Worm (Caenorhabditis elegans) whole organism, early embryonic: ENCODE results near the gene fbxb-2.
"Not testable (repeated sequence)": the region's sequence is repeated elsewhere in the genome, so short reads cannot be mapped to it uniquely, and the experiment has no call there.

Experiments used
- B0310.2 ChIP-seq: sonication (generic microtip); optimal IDR thresholded peaks from 2 replicates; lab custom pipeline; 2016; ENCODE audit warnings: mild to moderate bottlenecking, missing genetic modification characterization, missing compliant biosample characterization
- F13C5.2 ChIP-seq: sonication (generic microtip); optimal IDR thresholded peaks from 2 replicates; lab custom pipeline; 2017; ENCODE audit warnings: mild to moderate bottlenecking, missing genetic modification characterization, inconsistent platforms, missing compliant biosample characterization
- aly-1 ChIP-seq: sonication (generic microtip); optimal IDR thresholded peaks from 2 replicates; lab custom pipeline; 2016; ENCODE audit warnings: missing genetic modification characterization, missing compliant biosample characterization
- ama-1 ChIP-seq: fragments of 150-350 bp; optimal IDR thresholded peaks from 2 replicates; lab custom pipeline; 2014
- ceh-13 ChIP-seq: fragments of 200-800 bp; sonication (Bioruptor generic); optimal IDR thresholded peaks from 2 replicates; lab custom pipeline; 2018; ENCODE audit warnings: mild to moderate bottlenecking, missing genetic modification characterization, missing compliant biosample characterization
- ceh-36 ChIP-seq: sonication (generic microtip); optimal IDR thresholded peaks from 2 replicates; lab custom pipeline; 2016; ENCODE audit warnings: missing genetic modification characterization, inconsistent platforms, missing compliant biosample characterization
- ets-7 ChIP-seq: sonication (generic microtip); optimal IDR thresholded peaks from 2 replicates; lab custom pipeline; 2016; ENCODE audit warnings: missing genotype, missing genetic modification characterization, missing compliant biosample characterization
- flt-1 ChIP-seq: fragments of 200-800 bp; sonication (Bioruptor generic); IDR thresholded peaks from 2 replicates; pipeline ENCODE4 v1.3.6; 2022; ENCODE audit warnings: missing genetic modification characterization, missing compliant biosample characterization
- hmbx-1 ChIP-seq: sonication (generic microtip); optimal IDR thresholded peaks from 2 replicates; lab custom pipeline; 2016; ENCODE audit warnings: mild to moderate bottlenecking, missing genetic modification characterization, missing compliant biosample characterization
- hmg-4 ChIP-seq: fragments of 200-800 bp; sonication (Bioruptor generic); optimal IDR thresholded peaks from 2 replicates; lab custom pipeline; 2018; ENCODE audit warnings: mild to moderate bottlenecking, missing genetic modification characterization, missing compliant biosample characterization
- hnd-1 ChIP-seq: sonication (generic microtip); optimal IDR thresholded peaks from 2 replicates; lab custom pipeline; 2016; ENCODE audit warnings: missing genetic modification characterization, missing compliant biosample characterization
- pes-1 ChIP-seq: fragments of 200-800 bp; sonication (Bioruptor generic); IDR thresholded peaks from 2 replicates; pipeline ENCODE4 v1.3.6; 2022; ENCODE audit warnings: missing genetic modification reagents, missing genetic modification characterization, missing compliant biosample characterization
- scrt-1 ChIP-seq: fragments of 200-800 bp; sonication (Bioruptor generic); IDR thresholded peaks from 2 replicates; pipeline ENCODE4 v1.3.6; 2022; ENCODE audit warnings: missing genetic modification characterization, missing compliant biosample characterization
- sea-1 ChIP-seq: fragments of 200-800 bp; sonication (Bioruptor generic); conservative IDR thresholded peaks from 2 replicates; pipeline ENCODE4 v1.3.6; 2022; ENCODE audit warnings: missing genetic modification characterization, missing compliant biosample characterization
- tbx-11 ChIP-seq: fragments of 200-800 bp; sonication (Bioruptor generic); IDR thresholded peaks from 2 replicates; pipeline ENCODE4 v1.3.6; 2022; ENCODE audit warnings: missing genetic modification characterization, missing compliant biosample characterization
- tbx-37 ChIP-seq: fragments of 200-800 bp; sonication (Bioruptor generic); conservative IDR thresholded peaks from 2 replicates; pipeline ENCODE4 v1.3.6; 2022; ENCODE audit warnings: missing genetic modification reagents, missing genetic modification characterization, missing compliant biosample characterization
- tra-4 ChIP-seq: sonication (generic microtip); optimal IDR thresholded peaks from 2 replicates; lab custom pipeline; 2017; ENCODE audit warnings: missing genetic modification characterization, missing compliant biosample characterization

Gene fbxb-2

DNA sequence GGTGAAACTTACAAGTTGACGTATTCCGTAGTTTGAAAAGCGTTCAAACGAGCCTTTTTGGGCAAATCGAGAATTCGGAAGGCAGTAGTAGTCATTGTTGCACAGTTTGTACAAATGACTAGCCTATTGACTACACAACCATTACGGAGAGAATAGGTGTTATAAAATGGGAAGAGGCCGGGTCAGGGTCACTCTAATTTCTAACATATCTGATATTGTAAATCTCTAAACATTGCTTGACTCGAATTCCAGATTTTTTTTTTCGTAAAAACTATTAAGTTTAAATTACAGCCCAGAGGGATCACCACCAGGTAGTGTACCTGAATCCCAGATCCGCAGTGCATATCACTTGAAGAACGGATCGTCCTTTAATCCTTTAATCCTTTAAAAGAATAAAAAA lies at the start of gene fbxb-2:
Gene fbxb-2, minus strand, starts transcription at position 101 of the 400 bp plus-strand sequence.
- TF ChIP-seq scrt-1 (GFP tag; lab: Robert Waterston, UW) (no peak), tra-4 (tag; lab: Kevin White, UChicago) (no peak), hmg-4 (GFP tag; lab: Kevin White, UChicago) (no peak), ets-7 (tag; lab: Kevin White, UChicago) (no peak), sea-1 (GFP tag; lab: Robert Waterston, UW) (no peak), tbx-37 (GFP tag; lab: Robert Waterston, UW) (no peak), ceh-36 (tag; lab: Kevin White, UChicago) (peak; percentile 8)

DNA sequence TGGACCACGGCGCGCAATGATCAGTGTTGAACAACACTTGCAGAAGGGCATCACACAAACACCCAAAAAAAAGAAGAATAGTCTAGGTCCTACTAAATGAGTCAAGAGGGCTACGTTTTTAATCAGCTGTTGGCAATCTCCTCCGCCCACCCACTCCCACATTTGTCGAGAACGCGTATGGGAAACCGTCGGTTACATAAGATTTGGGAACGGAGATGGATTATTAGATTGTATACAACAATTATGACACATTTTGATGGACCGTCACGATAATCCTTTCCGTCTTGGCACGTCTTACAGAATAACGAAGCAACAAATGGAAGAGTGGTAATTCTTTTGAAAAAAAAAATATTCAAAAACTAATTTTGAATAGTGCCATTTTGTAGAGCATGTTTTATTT lies 48.8 kb upstream of the fbxb-2 start:
- TF ChIP-seq hmbx-1 (tag; lab: Kevin White, UChicago) (no peak), hmg-4 (GFP tag; lab: Kevin White, UChicago) (no peak), tbx-11 (GFP tag; lab: Robert Waterston, UW) (no peak), aly-1 (tag; lab: Kevin White, UChicago) (no peak), tbx-37 (GFP tag; lab: Robert Waterston, UW) (no peak), scrt-1 (GFP tag; lab: Robert Waterston, UW) (no peak), F13C5.2 (tag; lab: Kevin White, UChicago) (no peak), pes-1 (GFP tag; lab: Robert Waterston, UW) (no peak), ama-1 (lab: Kevin White, UChicago) (no peak), flt-1 (no peak)

DNA sequence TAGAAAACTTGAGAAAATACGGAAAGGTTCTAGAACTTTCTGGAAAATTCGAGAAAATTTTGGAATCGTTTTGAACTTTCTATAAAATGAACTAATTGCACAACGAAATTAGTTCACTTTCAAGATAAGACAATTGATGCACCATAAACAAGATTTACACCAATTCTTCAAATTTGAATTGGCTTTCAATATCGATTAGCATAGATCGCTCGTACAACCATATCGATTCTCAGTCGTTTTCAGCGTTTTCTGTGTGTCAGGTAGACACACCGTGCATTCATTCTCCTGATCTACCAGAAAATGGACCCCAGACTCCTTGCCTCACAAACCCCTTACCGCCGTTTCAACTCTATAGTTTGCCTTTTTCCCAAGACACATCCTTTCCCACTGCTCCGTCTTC lies 45.2 kb upstream of the fbxb-2 start, which contains the start of gene fbxb-117:
Gene fbxb-117, plus strand, starts transcription at position 301 of the 400 bp plus-strand sequence.
- TF ChIP-seq ceh-36 (tag; lab: Kevin White, UChicago) = no peak
- no peak for TF ChIP-seq ama-1 (lab: Kevin White, UChicago)
- no peak for TF ChIP-seq hmbx-1 (tag; lab: Kevin White, UChicago)
- TF ChIP-seq tbx-11 (GFP tag; lab: Robert Waterston, UW) = no peak

DNA sequence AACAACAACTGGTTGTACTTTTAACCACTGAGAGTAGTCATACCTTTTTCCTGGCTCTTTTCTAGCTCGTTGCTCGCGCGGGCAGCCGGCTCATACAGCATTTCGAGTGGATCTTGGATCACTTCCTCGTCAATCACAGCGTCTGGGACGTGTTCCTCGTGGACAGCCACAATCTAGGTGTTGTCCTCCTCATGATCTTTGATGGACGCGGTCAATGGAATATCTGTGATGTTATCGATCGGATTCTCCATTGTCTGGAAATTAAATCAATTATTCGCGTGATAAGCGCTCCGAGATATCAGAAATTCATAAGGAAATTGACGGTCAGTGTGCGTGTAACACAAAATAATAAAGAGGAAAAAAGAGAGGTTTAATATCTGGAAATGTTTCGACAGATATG lies 42.8 kb upstream of the fbxb-2 start, which contains the start of gene F21D9.8:
Gene F21D9.8, minus strand, starts transcription at position 101 of the 400 bp plus-strand sequence.
- TF ChIP-seq ceh-36 (tag; lab: Kevin White, UChicago) = no peak
- TF ChIP-seq F13C5.2 (tag; lab: Kevin White, UChicago) = no peak
- TF ChIP-seq flt-1 = no peak
- no peak for TF ChIP-seq ceh-13
- no peak for TF ChIP-seq sea-1 (GFP tag; lab: Robert Waterston, UW)
- no peak for TF ChIP-seq ama-1 (lab: Kevin White, UChicago)
- TF ChIP-seq hnd-1 (tag; lab: Kevin White, UChicago) = no peak
- no peak for TF ChIP-seq scrt-1 (GFP tag; lab: Robert Waterston, UW)
- TF ChIP-seq ets-7 (tag; lab: Kevin White, UChicago) = no peak
- no peak for TF ChIP-seq tbx-37 (GFP tag; lab: Robert Waterston, UW)
- no peak for TF ChIP-seq pes-1 (GFP tag; lab: Robert Waterston, UW)
- no peak for TF ChIP-seq B0310.2
- TF ChIP-seq tbx-11 (GFP tag; lab: Robert Waterston, UW) = no peak
- no peak for TF ChIP-seq hmg-4 (GFP tag; lab: Kevin White, UChicago)
- no peak for TF ChIP-seq aly-1 (tag; lab: Kevin White, UChicago)
- no peak for TF ChIP-seq hmbx-1 (tag; lab: Kevin White, UChicago)
- TF ChIP-seq tra-4 (tag; lab: Kevin White, UChicago) = no peak

DNA sequence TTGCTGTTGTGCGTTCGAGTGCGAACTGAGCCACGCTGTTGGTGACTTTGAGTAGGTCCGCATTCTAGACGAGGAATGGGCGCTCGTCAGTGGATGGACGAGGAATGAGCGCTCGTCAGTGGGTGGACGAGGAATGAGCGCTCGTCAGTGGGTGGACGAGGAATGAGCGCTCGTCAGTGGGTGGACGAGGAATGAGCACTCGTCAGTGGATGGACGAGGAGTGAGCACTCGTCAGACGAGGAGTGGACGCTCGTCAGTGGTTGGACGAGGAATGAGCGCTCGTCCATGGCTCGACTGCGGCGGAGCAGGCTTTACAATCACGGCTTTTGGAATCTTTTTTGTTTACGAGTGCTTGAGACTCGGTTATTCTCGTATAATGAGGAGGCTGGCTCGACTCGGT lies 41.4 kb upstream of the fbxb-2 start:
- TF ChIP-seq B0310.2 (no peak), sea-1 (GFP tag; lab: Robert Waterston, UW) (no peak), tra-4 (tag; lab: Kevin White, UChicago) (no peak), scrt-1 (GFP tag; lab: Robert Waterston, UW) (no peak), hnd-1 (tag; lab: Kevin White, UChicago) (no peak), ets-7 (tag; lab: Kevin White, UChicago) (no peak), ceh-13 (no peak), ceh-36 (tag; lab: Kevin White, UChicago) (no peak), F13C5.2 (tag; lab: Kevin White, UChicago) (no peak), aly-1 (tag; lab: Kevin White, UChicago) (no peak), pes-1 (GFP tag; lab: Robert Waterston, UW) (no peak), tbx-11 (GFP tag; lab: Robert Waterston, UW) (no peak), hmg-4 (GFP tag; lab: Kevin White, UChicago) (no peak), flt-1 (no peak)

- TF ChIP-seq tbx-37 (GFP tag; lab: Robert Waterston, UW) (no peak), pes-1 (GFP tag; lab: Robert Waterston, UW) (no peak), sea-1 (GFP tag; lab: Robert Waterston, UW) (no peak), hmg-4 (GFP tag; lab: Kevin White, UChicago) (no peak), ceh-13 (no peak), hnd-1 (tag; lab: Kevin White, UChicago) (no peak), ets-7 (tag; lab: Kevin White, UChicago) (no peak), B0310.2 (no peak), aly-1 (tag; lab: Kevin White, UChicago) (no peak), flt-1 (no peak), F13C5.2 (tag; lab: Kevin White, UChicago) (no peak), ama-1 (lab: Kevin White, UChicago) (no peak), scrt-1 (GFP tag; lab: Robert Waterston, UW) (no peak)
These were observed 39.2 kb upstream of the fbxb-2 start for ce11 chrV:19276354-19276753.

DNA sequence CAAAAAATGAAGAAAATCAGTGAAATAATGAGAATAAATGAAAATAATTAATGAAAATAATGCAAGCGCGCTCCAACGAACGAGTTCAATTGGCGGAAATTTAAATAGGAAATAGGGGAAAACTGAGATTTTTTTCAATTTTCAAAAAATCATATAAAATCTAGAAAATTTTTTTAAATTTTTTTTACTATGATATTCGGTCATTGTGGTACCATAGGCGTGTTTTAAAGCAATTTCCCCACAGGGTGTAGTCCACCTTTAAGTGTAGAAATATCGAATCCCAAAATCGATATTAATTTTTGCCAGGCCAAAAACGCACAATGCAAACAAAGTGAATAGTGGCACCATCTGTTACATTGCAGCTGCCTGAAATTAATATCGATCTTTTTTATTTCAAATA lies 27.0 kb upstream of the fbxb-2 start, which contains the start of gene F21D9.1:
Gene F21D9.1, plus strand, starts transcription at position 301 of the 400 bp plus-strand sequence.
- TF ChIP-seq tbx-37 (GFP tag; lab: Robert Waterston, UW); flt-1; tbx-11 (GFP tag; lab: Robert Waterston, UW): not testable (repeated sequence)
